Fruit fly (Drosophila melanogaster) whole organism, adult: ENCODE results near the gene blp.

Source experiments
- CG11617 ChIP-seq: fragments of 200-800 bp; sonication (Bioruptor generic); optimal IDR thresholded peaks from 2 replicates; lab custom pipeline; 2017; ENCODE audit warnings: mild to moderate bottlenecking, missing biosample characterization, missing genetic modification reagents, missing genetic modification characterization
- CG12768 ChIP-seq: fragments of 200-800 bp; sonication (Bioruptor generic); optimal IDR thresholded peaks from 2 replicates; lab custom pipeline; 2017; ENCODE audit warnings: missing biosample characterization, missing genetic modification characterization, mild to moderate bottlenecking, moderate library complexity, missing genetic modification reagents
- CG14711 ChIP-seq: fragments of 200-800 bp; sonication (Bioruptor generic); optimal IDR thresholded peaks from 2 replicates; lab custom pipeline; 2018; ENCODE audit warnings: missing biosample characterization, mild to moderate bottlenecking, missing genetic modification characterization, moderate library complexity
- CG1620 ChIP-seq: fragments of 200-800 bp; sonication (Bioruptor generic); optimal IDR thresholded peaks from 2 replicates; lab custom pipeline; 2016; ENCODE audit warnings: missing biosample characterization, missing genetic modification characterization
- CG33017 ChIP-seq: fragments of 200-800 bp; sonication (Bioruptor generic); optimal IDR thresholded peaks from 2 replicates; lab custom pipeline; 2018; ENCODE audit warnings: missing biosample characterization, mild to moderate bottlenecking, missing genetic modification characterization, moderate library complexity
- CG5204 ChIP-seq: fragments of 200-800 bp; sonication (Bioruptor generic); optimal IDR thresholded peaks from 2 replicates; lab custom pipeline; 2016; ENCODE audit warnings: missing biosample characterization, missing genetic modification characterization
- CG7045 ChIP-seq: fragments of 200-800 bp; sonication (Bioruptor generic); optimal IDR thresholded peaks from 2 replicates; lab custom pipeline; 2017; ENCODE audit warnings: missing biosample characterization, mild to moderate bottlenecking, missing genetic modification characterization
- CG7101 ChIP-seq: fragments of 200-800 bp; sonication (Bioruptor generic); optimal IDR thresholded peaks from 2 replicates; lab custom pipeline; 2018; ENCODE audit warnings: missing biosample characterization, mild to moderate bottlenecking, missing genetic modification characterization, moderate library complexity
- Clk ChIP-seq: fragments of 200-800 bp; sonication (Bioruptor generic); optimal IDR thresholded peaks from 2 replicates; lab custom pipeline; 2017; ENCODE audit warnings: missing biosample characterization, missing genetic modification characterization
- Crg-1 ChIP-seq: fragments of 200-800 bp; sonication (Bioruptor generic); optimal IDR thresholded peaks from 2 replicates; lab custom pipeline; 2016; ENCODE audit warnings: missing biosample characterization, missing genetic modification characterization
- Hr96 ChIP-seq: fragments of 200-800 bp; sonication (Bioruptor generic); optimal IDR thresholded peaks from 2 replicates; lab custom pipeline; 2016; ENCODE audit warnings: missing biosample characterization, missing genetic modification characterization
- Mnt ChIP-seq: fragments of 200-800 bp; sonication (Bioruptor generic); optimal IDR thresholded peaks from 2 replicates; lab custom pipeline; 2016; ENCODE audit warnings: missing biosample characterization, mild to moderate bottlenecking, missing genetic modification characterization
- bab1 ChIP-seq: fragments of 200-800 bp; sonication (Bioruptor generic); optimal IDR thresholded peaks from 3 replicates; lab custom pipeline; 2019; ENCODE audit warnings: missing biosample characterization, mild to moderate bottlenecking, missing genetic modification characterization, moderate library complexity
- cic ChIP-seq: fragments of 200-800 bp; sonication (Bioruptor generic); optimal IDR thresholded peaks from 2 replicates; lab custom pipeline; 2017; ENCODE audit warnings: missing biosample characterization, mild to moderate bottlenecking, missing genetic modification characterization, moderate library complexity
- cnc ChIP-seq, 2 experiments: fragments of >200 bp; optimal IDR thresholded peaks; 2 replicates each; lab custom pipeline; 2017
- kay ChIP-seq: fragments of 200-800 bp; sonication (Bioruptor generic); peaks from one replicate; lab custom pipeline; 2016; ENCODE audit warnings: missing biosample characterization, missing genetic modification characterization, borderline replicate concordance
- ovo ChIP-seq: fragments of 200-800 bp; sonication (Bioruptor generic); optimal IDR thresholded peaks from 2 replicates; lab custom pipeline; 2016; ENCODE audit warnings: missing biosample characterization, missing genetic modification characterization
- pad ChIP-seq: fragments of 200-800 bp; sonication (Bioruptor generic); optimal IDR thresholded peaks from 3 replicates; lab custom pipeline; 2017; ENCODE audit warnings: missing biosample characterization, missing genetic modification characterization, mild to moderate bottlenecking, moderate library complexity, missing genetic modification reagents
- tj ChIP-seq: fragments of 200-800 bp; sonication (Bioruptor generic); optimal IDR thresholded peaks from 3 replicates; lab custom pipeline; 2017; ENCODE audit warnings: missing biosample characterization, mild to moderate bottlenecking, missing genetic modification characterization, moderate library complexity
- toe ChIP-seq: fragments of 200-800 bp; sonication (Bioruptor generic); optimal IDR thresholded peaks from 2 replicates; lab custom pipeline; 2016; ENCODE audit warnings: missing biosample characterization, missing genetic modification characterization

blp gene

dm6 chr3R:15922622-15923574, 10.7 kb upstream of the blp start:
- TF ChIP-seq CG12768 (no peak), cnc (optimal IDR thresholded peaks at IDR 0.05; lab: Kevin White, UChicago) (no peak), ovo (GFP tag; lab: Kevin White, UChicago) (no peak), CG11617 (no peak), pad (GFP tag; lab: Kevin White, UChicago) (no peak), CG5204 (no peak), CG33017 (tag; lab: Kevin White, UChicago) (no peak), cic (GFP tag; lab: Kevin White, UChicago) (no peak), tj (GFP tag; lab: Kevin White, UChicago) (no peak), Mnt (no peak), CG7045 (GFP tag; lab: Kevin White, UChicago) (no peak), toe (GFP tag; lab: Kevin White, UChicago) (no peak), kay (no peak), bab1 (GFP tag; lab: Kevin White, UChicago) (no peak), Hr96 (GFP tag; lab: Kevin White, UChicago) (no peak), CG1620 (GFP tag; lab: Kevin White, UChicago) (no peak), Clk (GFP tag; lab: Kevin White, UChicago) (no peak), Crg-1 (no peak), CG14711 (tag; lab: Kevin White, UChicago) (no peak), CG7101 (tag; lab: Kevin White, UChicago) (no peak)

dm6 chr3R:15925329-15925728, 8.3 kb upstream of the blp start, which contains the start of gene CG34276:
Gene CG34276 (plus strand): TSS chr3R:15925629.
- TF ChIP-seq cic (GFP tag; lab: Kevin White, UChicago) (no peak), CG14711 (tag; lab: Kevin White, UChicago) (no peak), tj (GFP tag; lab: Kevin White, UChicago) (no peak), CG5204 (no peak), CG7101 (tag; lab: Kevin White, UChicago) (no peak), Hr96 (GFP tag; lab: Kevin White, UChicago) (no peak), toe (GFP tag; lab: Kevin White, UChicago) (no peak), Crg-1 (no peak), pad (GFP tag; lab: Kevin White, UChicago) (no peak), Mnt (no peak), cnc (optimal IDR thresholded peaks at IDR 0.05; lab: Kevin White, UChicago) (no peak)

dm6 chr3R:15925939-15926338, 7.7 kb upstream of the blp start:
- no peak for TF ChIP-seq CG12768
- no peak for TF ChIP-seq toe (GFP tag; lab: Kevin White, UChicago)
- TF ChIP-seq Clk (GFP tag; lab: Kevin White, UChicago), result no peak

dm6 chr3R:15927172-15927571, 6.5 kb upstream of the blp start:
- TF ChIP-seq CG14711 (tag; lab: Kevin White, UChicago) (no peak), cic (GFP tag; lab: Kevin White, UChicago) (no peak), CG12768 (no peak), kay (no peak), CG5204 (no peak), Mnt (no peak), CG7101 (tag; lab: Kevin White, UChicago) (no peak), CG1620 (GFP tag; lab: Kevin White, UChicago) (no peak), bab1 (GFP tag; lab: Kevin White, UChicago) (no peak), CG33017 (tag; lab: Kevin White, UChicago) (no peak), cnc (optimal IDR thresholded peaks at IDR 0.05; lab: Kevin White, UChicago) (no peak), Hr96 (GFP tag; lab: Kevin White, UChicago) (no peak), CG11617 (no peak), pad (GFP tag; lab: Kevin White, UChicago) (no peak), ovo (GFP tag; lab: Kevin White, UChicago) (no peak), toe (GFP tag; lab: Kevin White, UChicago) (no peak), tj (GFP tag; lab: Kevin White, UChicago) (no peak), Clk (GFP tag; lab: Kevin White, UChicago) (no peak), Crg-1 (no peak)

dm6 chr3R:15928127-15928526, 5.5 kb upstream of the blp start:
- TF ChIP-seq cic (GFP tag; lab: Kevin White, UChicago) (no peak), toe (GFP tag; lab: Kevin White, UChicago) (no peak), Crg-1 (no peak), Hr96 (GFP tag; lab: Kevin White, UChicago) (no peak), Clk (GFP tag; lab: Kevin White, UChicago) (no peak), CG12768 (no peak), CG7045 (GFP tag; lab: Kevin White, UChicago) (no peak), kay (no peak), CG5204 (no peak), CG7101 (tag; lab: Kevin White, UChicago) (no peak), cnc (optimal IDR thresholded peaks at IDR 0.05; lab: Kevin White, UChicago) (no peak), bab1 (GFP tag; lab: Kevin White, UChicago) (no peak), CG33017 (tag; lab: Kevin White, UChicago) (no peak), ovo (GFP tag; lab: Kevin White, UChicago) (no peak), Mnt (no peak), pad (GFP tag; lab: Kevin White, UChicago) (no peak)

dm6 chr3R:15930050-15930449, 3.6 kb upstream of the blp start:
- TF ChIP-seq Hr96 (GFP tag; lab: Kevin White, UChicago) (no peak), kay (no peak), cic (GFP tag; lab: Kevin White, UChicago) (no peak), CG5204 (no peak), CG1620 (GFP tag; lab: Kevin White, UChicago) (no peak), cnc (optimal IDR thresholded peaks at IDR 0.05; lab: Kevin White, UChicago) (no peak), CG12768 (no peak)
